Fruit fly (Drosophila melanogaster) whole organism, pupa: ENCODE data around the gene DCAF12.

Source experiments
- CG10348 ChIP-seq: fragments of 200-800 bp; sonication (Bioruptor generic); IDR thresholded peaks from 2 replicates; pipeline ENCODE4 v1.3.6; 2022; ENCODE audit warnings: missing biosample characterization, missing genetic modification characterization
- CG12605 ChIP-seq: fragments of 200-800 bp; sonication (Bioruptor generic); IDR thresholded peaks from 2 replicates; pipeline ENCODE4 v1.3.6; 2022; ENCODE audit warnings: missing biosample characterization, missing genetic modification characterization
- CG13204 ChIP-seq: fragments of 200-800 bp; sonication (Bioruptor generic); optimal IDR thresholded peaks from 2 replicates; lab custom pipeline; 2018; ENCODE audit warnings: missing biosample characterization, mild to moderate bottlenecking, missing genetic modification characterization, moderate library complexity
- CG14655 ChIP-seq: fragments of 200-800 bp; sonication (Bioruptor generic); optimal IDR thresholded peaks from 3 replicates; lab custom pipeline; 2017; ENCODE audit warnings: mild to moderate bottlenecking, missing biosample characterization, missing genetic modification reagents, missing genetic modification characterization
- CG15710 ChIP-seq: fragments of 200-800 bp; sonication (Bioruptor generic); optimal IDR thresholded peaks from 2 replicates; lab custom pipeline; 2018; ENCODE audit warnings: missing biosample characterization, mild to moderate bottlenecking, missing genetic modification characterization, moderate library complexity
- CG17806 ChIP-seq: fragments of 200-800 bp; sonication (Bioruptor generic); optimal IDR thresholded peaks from 2 replicates; lab custom pipeline; 2018; ENCODE audit warnings: missing biosample characterization, mild to moderate bottlenecking, missing genetic modification characterization, moderate library complexity
- CG32121 ChIP-seq: fragments of 200-800 bp; sonication (Bioruptor generic); IDR thresholded peaks from 2 replicates; pipeline ENCODE4 v1.3.6; 2022; ENCODE audit warnings: missing biosample characterization, missing genetic modification characterization
- CG34367 ChIP-seq: fragments of 200-800 bp; sonication (Bioruptor generic); optimal IDR thresholded peaks from 2 replicates; lab custom pipeline; 2018; ENCODE audit warnings: missing biosample characterization, mild to moderate bottlenecking, missing genetic modification characterization
- CG4496 ChIP-seq: fragments of 200-800 bp; sonication (Bioruptor generic); IDR thresholded peaks from 3 replicates; pipeline ENCODE4 v1.3.6; 2022; ENCODE audit warnings: missing biosample characterization, missing genetic modification characterization
- CG8159 ChIP-seq: fragments of 200-800 bp; sonication (Bioruptor generic); optimal IDR thresholded peaks from 3 replicates; lab custom pipeline; 2018; ENCODE audit warnings: missing biosample characterization, mild to moderate bottlenecking, missing genetic modification characterization, moderate library complexity
- CG8301 ChIP-seq: fragments of 200-800 bp; sonication (Bioruptor generic); optimal IDR thresholded peaks from 2 replicates; lab custom pipeline; 2018; ENCODE audit warnings: missing biosample characterization, mild to moderate bottlenecking, missing genetic modification characterization
- CG9948 ChIP-seq: fragments of 200-800 bp; sonication (Bioruptor generic); optimal IDR thresholded peaks from 2 replicates; lab custom pipeline; 2018; ENCODE audit warnings: missing biosample characterization, mild to moderate bottlenecking, missing genetic modification characterization, moderate library complexity
- D1 ChIP-seq: fragments of 200-800 bp; sonication (Bioruptor generic); optimal IDR thresholded peaks from 2 replicates; lab custom pipeline; 2018; ENCODE audit warnings: missing biosample characterization, mild to moderate bottlenecking, missing genetic modification characterization, moderate library complexity
- EcR ChIP-seq: fragments of 200-800 bp; sonication (Bioruptor generic); optimal IDR thresholded peaks from 3 replicates; lab custom pipeline; 2019; ENCODE audit warnings: missing biosample characterization, missing genetic modification characterization, mild to moderate bottlenecking, moderate library complexity, missing genetic modification reagents
- Ets98B ChIP-seq: fragments of 200-800 bp; sonication (Bioruptor generic); IDR thresholded peaks from 2 replicates; pipeline ENCODE4 v1.3.6; 2022; ENCODE audit warnings: missing biosample characterization, missing genetic modification characterization
- Pif1A ChIP-seq: fragments of 200-800 bp; sonication (Bioruptor generic); optimal IDR thresholded peaks from 3 replicates; lab custom pipeline; 2016; ENCODE audit warnings: missing biosample characterization, missing genetic modification characterization
- Pif1B ChIP-seq: fragments of 200-800 bp; sonication (Bioruptor generic); optimal IDR thresholded peaks from 3 replicates; lab custom pipeline; 2016; ENCODE audit warnings: missing biosample characterization, missing genetic modification characterization
- Snoo ChIP-seq: fragments of 200-800 bp; sonication (Bioruptor generic); optimal IDR thresholded peaks from 3 replicates; lab custom pipeline; 2017; ENCODE audit warnings: missing biosample characterization, mild to moderate bottlenecking, missing genetic modification characterization, inconsistent platforms
- fd96Ca ChIP-seq: fragments of 200-800 bp; sonication (Bioruptor generic); IDR thresholded peaks from 3 replicates; pipeline ENCODE4 v1.3.6; 2022; ENCODE audit warnings: missing biosample characterization, missing genetic modification characterization
- gl ChIP-seq: fragments of 200-800 bp; sonication (Bioruptor generic); optimal IDR thresholded peaks from 2 replicates; lab custom pipeline; 2018; ENCODE audit warnings: missing biosample characterization, mild to moderate bottlenecking, missing genetic modification characterization
- rn ChIP-seq: fragments of 200-800 bp; sonication (Bioruptor generic); IDR thresholded peaks from 2 replicates; pipeline ENCODE4 v1.3.6; 2022; ENCODE audit warnings: missing biosample characterization, missing genetic modification characterization

DCAF12 gene

DNA sequence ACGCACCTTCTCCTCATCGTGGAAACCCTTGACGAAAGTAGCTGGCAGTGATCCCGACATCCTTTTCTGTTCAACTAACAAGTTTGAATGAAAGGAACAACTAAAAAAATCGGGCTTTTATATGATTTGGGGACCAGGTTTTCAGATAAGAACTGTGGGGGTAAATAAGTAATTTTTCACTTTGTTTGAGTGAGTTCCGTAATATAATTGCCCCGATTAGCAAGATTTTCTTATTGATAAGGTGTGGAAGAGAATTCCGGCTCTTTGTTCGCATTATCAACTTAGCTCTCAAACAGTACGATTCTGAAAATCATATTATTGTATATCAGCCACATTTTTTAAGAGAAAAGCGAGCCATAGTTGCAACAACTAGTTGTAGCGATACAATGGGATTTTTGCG is 34.9 kb downstream of the DCAF12 start, which contains the start of gene CG12224:
Gene CG12224 (minus strand): TSS at position 101 of the 400 bp plus-strand sequence.
- TF ChIP-seq CG8301 (tag; lab: Kevin White, UChicago) (no peak), fd96Ca (GFP tag; lab: Robert Waterston, UW) (no peak), CG13204 (no peak), CG14655 (GFP tag; lab: Kevin White, UChicago) (no peak)

dm6 chr3R:11979879-11980571 is 36.8 kb downstream of the DCAF12 start, which contains the start of gene CG18547:
CG18547 (minus strand) TSS chr3R:11980390.
- TF ChIP-seq Ets98B (0 out of 2 replicates have a peak, but pooled peaks have one; percentile 31), gl (tag; lab: Kevin White, UChicago) (no peak), CG10348 (GFP tag; lab: Robert Waterston, UW) (no peak), CG8159 (tag; lab: Kevin White, UChicago) (peak; percentile 62), Snoo (tag; lab: Kevin White, UChicago) (peak; percentile 31), CG17806 (tag; lab: Kevin White, UChicago) (peak; percentile 59), CG4496 (GFP tag; lab: Robert Waterston, UW) (peak; percentile 68; the same call in 2 of the 3 replicates), fd96Ca (GFP tag; lab: Robert Waterston, UW) (no peak), Pif1B (peak; percentile 44), CG9948 (tag; lab: Kevin White, UChicago) (peak; percentile 51), Pif1A (GFP tag; lab: Kevin White, UChicago) (peak; percentile 22), CG12605 (GFP tag; lab: Robert Waterston, UW) (no peak), CG32121 (GFP tag; lab: Robert Waterston, UW) (no peak), CG13204 (no peak), CG8301 (tag; lab: Kevin White, UChicago) (peak; percentile 57), EcR (GFP tag; lab: Kevin White, UChicago) (peak; percentile 15), CG34367 (peak; percentile 42), CG14655 (GFP tag; lab: Kevin White, UChicago) (peak; percentile 52), rn (no peak), D1 (tag; lab: Kevin White, UChicago) (no peak), CG15710 (peak; percentile 46)

- no peak for TF ChIP-seq Ets98B
- no peak for TF ChIP-seq CG17806 (tag; lab: Kevin White, UChicago)
- TF ChIP-seq CG8301 (tag; lab: Kevin White, UChicago), result no peak
- TF ChIP-seq D1 (tag; lab: Kevin White, UChicago), result no peak
- no peak for TF ChIP-seq CG34367
- TF ChIP-seq rn, result no peak
- no peak for TF ChIP-seq fd96Ca (GFP tag; lab: Robert Waterston, UW)
- no peak for TF ChIP-seq CG12605 (GFP tag; lab: Robert Waterston, UW)
- no peak for TF ChIP-seq Pif1A (GFP tag; lab: Kevin White, UChicago)
- no peak for TF ChIP-seq CG4496 (GFP tag; lab: Robert Waterston, UW)
- TF ChIP-seq CG9948 (tag; lab: Kevin White, UChicago), result no peak
Measured at dm6 chr3R:11978278-11978677, 38.6 kb downstream of the DCAF12 start.

- TF ChIP-seq CG8301 (tag; lab: Kevin White, UChicago) (peak; percentile 21), CG13204 (no peak), EcR (GFP tag; lab: Kevin White, UChicago) (no peak), gl (tag; lab: Kevin White, UChicago) (no peak), CG10348 (GFP tag; lab: Robert Waterston, UW) (no peak), Ets98B (no peak), CG14655 (GFP tag; lab: Kevin White, UChicago) (peak; percentile 41), D1 (tag; lab: Kevin White, UChicago) (peak; percentile 18), CG15710 (no peak), CG8159 (tag; lab: Kevin White, UChicago) (peak; percentile 31), CG17806 (tag; lab: Kevin White, UChicago) (peak; percentile 7), Pif1B (no peak), fd96Ca (GFP tag; lab: Robert Waterston, UW) (no peak), CG4496 (GFP tag; lab: Robert Waterston, UW) (no peak), Snoo (tag; lab: Kevin White, UChicago) (no peak), CG9948 (tag; lab: Kevin White, UChicago) (peak; percentile 28), rn (no peak), CG12605 (GFP tag; lab: Robert Waterston, UW) (0 out of 2 replicates have a peak, but pooled peaks have one; percentile 31), CG34367 (no peak), Pif1A (GFP tag; lab: Kevin White, UChicago) (no peak)
Measured at dm6 chr3R:11977336-11977678, 39.5 kb downstream of the DCAF12 start.

dm6 chr3R:11976556-11977335 is 40.1 kb downstream of the DCAF12 start, which contains the start of gene CG10005:
CG10005 (minus strand) TSS chr3R:11977197.
- TF ChIP-seq Pif1B (peak; percentile 25), EcR (GFP tag; lab: Kevin White, UChicago) (peak; percentile 95), Ets98B (peak; percentile 30; the same call in 1 of the 2 replicates), CG13204 (no peak), CG8301 (tag; lab: Kevin White, UChicago) (no peak), CG14655 (GFP tag; lab: Kevin White, UChicago) (no peak)
